Worm (Caenorhabditis elegans) whole organism, L2 larva: ENCODE results near the gene msrp-5.

Experiments used
- R02D3.7 ChIP-seq: fragments of 150-350 bp; optimal IDR thresholded peaks from 2 replicates; lab custom pipeline; 2014; ENCODE audit warnings: missing biosample characterization, missing genetic modification characterization
- ama-1 ChIP-seq: fragments of 150-350 bp; optimal IDR thresholded peaks from 2 replicates; lab custom pipeline; 2018; ENCODE audit warnings: inconsistent platforms
- ceh-82 ChIP-seq: fragments of 150-350 bp; optimal IDR thresholded peaks from 2 replicates; lab custom pipeline; 2014; ENCODE audit warnings: missing biosample characterization, missing genetic modification characterization
- crh-2 ChIP-seq: sonication (generic microtip); optimal IDR thresholded peaks from 2 replicates; lab custom pipeline; 2017; ENCODE audit warnings: missing biosample characterization, missing genetic modification characterization
- dmd-4 ChIP-seq: sonication (generic microtip); optimal IDR thresholded peaks from 2 replicates; lab custom pipeline; 2017; ENCODE audit warnings: missing biosample characterization, missing genetic modification characterization
- egl-27 ChIP-seq: sonication (generic microtip); optimal IDR thresholded peaks from 3 replicates; lab custom pipeline; 2017; ENCODE audit warnings: missing biosample characterization, missing genetic modification reagents, missing genetic modification characterization
- elt-3 ChIP-seq: sonication (generic microtip); optimal IDR thresholded peaks from 2 replicates; lab custom pipeline; 2017; ENCODE audit warnings: missing biosample characterization, missing genetic modification characterization
- fos-1 ChIP-seq: fragments of 150-350 bp; optimal IDR thresholded peaks from 2 replicates; lab custom pipeline; 2014; ENCODE audit warnings: missing biosample characterization, missing genetic modification characterization
- lin-39 ChIP-seq: fragments of 150-350 bp; optimal IDR thresholded peaks from 2 replicates; lab custom pipeline; 2014; ENCODE audit warnings: missing biosample characterization, missing genetic modification reagents, missing genetic modification characterization
- lsy-2 ChIP-seq, 2 experiments: fragments of 150-350 bp in 1 of 2; sonication (generic microtip) in 1 of 2; optimal IDR thresholded peaks; 2 replicates each; lab custom pipeline; 2014 to 2017; ENCODE audit warnings: missing biosample characterization in 2 of 2, missing genetic modification characterization in 2 of 2
- nhr-77 ChIP-seq: fragments of 150-350 bp; optimal IDR thresholded peaks from 2 replicates; lab custom pipeline; 2014; ENCODE audit warnings: missing biosample characterization, missing genetic modification characterization
- unc-62 ChIP-seq: fragments of 150-350 bp; optimal IDR thresholded peaks from 2 replicates; lab custom pipeline; 2014; ENCODE audit warnings: missing biosample characterization, missing genetic modification reagents, missing genetic modification characterization
- ztf-4 ChIP-seq: fragments of 150-350 bp; optimal IDR thresholded peaks from 2 replicates; lab custom pipeline; 2014; ENCODE audit warnings: missing biosample characterization, missing genetic modification characterization

DNA sequence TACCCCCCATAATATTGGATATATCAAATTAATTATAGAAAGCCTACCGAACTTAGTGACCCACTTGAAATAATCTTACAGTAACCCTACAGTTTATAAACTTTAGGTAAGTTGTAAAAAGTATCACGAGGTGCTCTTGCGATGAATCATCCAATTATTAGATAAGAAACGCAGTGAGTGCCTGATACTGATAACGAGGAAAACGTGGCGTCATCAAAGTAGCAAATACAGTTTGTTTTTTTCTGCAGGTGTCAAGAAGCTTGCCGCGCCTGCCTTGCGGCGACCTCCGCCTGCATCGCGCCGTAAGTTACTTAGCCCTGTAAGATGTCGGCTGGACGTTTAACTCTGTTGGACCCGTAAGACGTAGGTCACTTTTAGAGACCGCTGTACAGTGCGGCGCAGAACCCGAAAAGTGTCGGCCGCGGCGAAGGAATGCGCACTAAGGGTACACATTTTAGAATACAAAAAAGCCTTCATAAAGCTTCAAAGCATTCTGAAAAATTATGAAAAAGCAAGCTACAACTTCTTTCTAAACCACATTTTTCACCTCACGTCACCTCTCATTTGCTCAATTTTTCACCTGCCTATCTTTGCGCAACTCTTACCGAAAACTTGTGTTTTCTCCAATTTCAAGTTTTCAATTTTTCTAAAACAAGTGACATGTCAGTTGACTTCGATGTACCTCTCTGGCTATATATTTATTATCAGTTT, 6.4 kb upstream of the msrp-5 start, which contains the start of gene sri-38:
- no peak for TF ChIP-seq elt-3 (tag; lab: Kevin White, UChicago)
- no peak for TF ChIP-seq lsy-2 (tag; optimal IDR thresholded peaks at IDR 0.05; lab: Kevin White, UChicago)
- peak; percentile 95 for TF ChIP-seq fos-1
- no peak for TF ChIP-seq egl-27 (tag; lab: Kevin White, UChicago)
- no peak for TF ChIP-seq ceh-82 (tag; lab: Kevin White, UChicago)
- no peak for TF ChIP-seq dmd-4 (tag; lab: Kevin White, UChicago)
- TF ChIP-seq lin-39 (tag; lab: Kevin White, UChicago): no peak
- TF ChIP-seq nhr-77: no peak
- peak; percentile 49 for TF ChIP-seq crh-2 (tag; lab: Kevin White, UChicago)
- no peak for TF ChIP-seq ama-1 (lab: Kevin White, UChicago)
- TF ChIP-seq ztf-4 (tag; lab: Kevin White, UChicago): no peak
- no peak for TF ChIP-seq unc-62
- TF ChIP-seq R02D3.7 (tag; lab: Kevin White, UChicago): no peak
